Fruit fly (Drosophila melanogaster): ENCODE measurements around the gene Fit1.

Gene Fit1

DNA sequence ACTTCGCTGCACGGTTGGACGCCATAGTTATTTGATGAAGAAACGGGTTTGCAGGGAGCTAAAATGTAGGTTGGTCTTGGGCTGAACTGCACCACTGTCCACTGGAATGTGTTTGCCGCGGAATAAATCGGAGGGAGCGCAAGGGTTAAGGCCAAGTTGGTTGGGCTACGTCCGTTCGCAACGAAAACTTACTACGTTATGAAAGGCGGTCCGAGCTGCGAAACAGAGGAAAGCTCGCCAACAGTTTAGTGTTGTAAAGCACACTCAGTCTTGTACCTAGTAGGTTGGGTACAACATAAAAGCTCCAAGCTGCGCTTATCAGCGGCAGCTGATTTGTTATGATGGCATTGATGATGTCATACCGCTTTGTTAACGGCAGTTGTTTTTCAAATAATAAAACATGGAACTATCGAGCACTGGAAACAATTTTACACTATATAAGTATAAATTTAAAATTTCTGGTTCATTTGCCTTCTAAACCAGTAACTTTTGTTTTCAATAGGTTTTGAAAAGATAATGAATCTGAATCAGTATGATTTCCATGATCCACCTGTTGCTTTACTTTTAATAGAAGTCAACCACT lies 18.9 kb downstream of the Fit1 start, which contains the start of gene Chd64 (continued):
- peak; percentile 76 for TF ChIP-seq vvl (GFP tag; IDR thresholded peaks at IDR 0.05)
- no peak for TF ChIP-seq CG1832 (GFP tag; optimal IDR thresholded peaks at IDR 0.05)
- no peak for TF ChIP-seq CG2116 (GFP tag; optimal IDR thresholded peaks at IDR 0.05)
- TF ChIP-seq PHDP (tag; optimal IDR thresholded peaks at IDR 0.05): peak; percentile 53
- TF ChIP-seq az2 (GFP tag; optimal IDR thresholded peaks at IDR 0.05): peak; percentile 37
- peak; percentile 46 for TF ChIP-seq CG12744 (GFP tag; optimal IDR thresholded peaks at IDR 0.05)
- no peak for TF ChIP-seq Kr (GFP tag; optimal IDR thresholded peaks at IDR 0.05)
- TF ChIP-seq insv (GFP tag; optimal IDR thresholded peaks at IDR 0.05): no peak
- TF ChIP-seq CG5245 (GFP tag; optimal IDR thresholded peaks at IDR 0.05): no peak
- no peak for TF ChIP-seq CG8089 (GFP tag; optimal IDR thresholded peaks at IDR 0.05)
- no peak for TF ChIP-seq CG8944 (GFP tag; optimal IDR thresholded peaks at IDR 0.05)
- no peak for TF ChIP-seq wdn (GFP tag; IDR thresholded peaks at IDR 0.05)
- TF ChIP-seq Nf-YC (tag; optimal IDR thresholded peaks at IDR 0.05): peak; percentile 48
- peak; percentile 3 for TF ChIP-seq kah (GFP tag; optimal IDR thresholded peaks at IDR 0.05)
- TF ChIP-seq CG3847 (GFP tag; IDR thresholded peaks at IDR 0.05): peak; percentile 22; the same call in 1 of the 2 replicates
- TF ChIP-seq Dek (tag; optimal IDR thresholded peaks at IDR 0.05): peak; percentile 30
- peak; percentile 81 for TF ChIP-seq exex (tag; optimal IDR thresholded peaks at IDR 0.05)
- TF ChIP-seq Nf-YB (GFP tag; optimal IDR thresholded peaks at IDR 0.05): peak; percentile 42
- peak; percentile 71 for TF ChIP-seq mirr (GFP tag; optimal IDR thresholded peaks at IDR 0.05)
- peak; percentile 8 for TF ChIP-seq ash1 (GFP tag; optimal IDR thresholded peaks at IDR 0.05)
- no peak for TF ChIP-seq cg (GFP tag; optimal IDR thresholded peaks at IDR 0.05)
- no peak for TF ChIP-seq CG30431 (GFP tag; optimal IDR thresholded peaks at IDR 0.05)
- TF ChIP-seq CG17912 (GFP tag; optimal IDR thresholded peaks at IDR 0.05): peak; percentile 17
- peak; percentile 74 for TF ChIP-seq CG15514 (GFP tag; optimal IDR thresholded peaks at IDR 0.05)
- TF ChIP-seq CG11398 (GFP tag; optimal IDR thresholded peaks at IDR 0.05): no peak
- TF ChIP-seq shn (GFP tag; optimal IDR thresholded peaks at IDR 0.05): no peak
- TF ChIP-seq Sox100B (GFP tag; optimal IDR thresholded peaks at IDR 0.05): no peak
- no peak for TF ChIP-seq CG16863 (GFP tag; optimal IDR thresholded peaks at IDR 0.05)
- no peak for TF ChIP-seq dmrt11E (tag; optimal IDR thresholded peaks at IDR 0.05)
- no peak for TF ChIP-seq HmgD (GFP tag; optimal IDR thresholded peaks at IDR 0.05)
- no peak for TF ChIP-seq Spps (tag; optimal IDR thresholded peaks at IDR 0.05)
- TF ChIP-seq Gug (GFP tag; IDR thresholded peaks at IDR 0.05): no peak
- TF ChIP-seq Adf1 (GFP tag; IDR thresholded peaks at IDR 0.05): peak; percentile 50; the same call in 1 of the 2 replicates
- TF ChIP-seq CG9437 (GFP tag; optimal IDR thresholded peaks at IDR 0.05): peak; percentile 91
- 0 out of 3 replicates have a peak, but pooled peaks have one; percentile 36 for TF ChIP-seq HLH4C (GFP tag; IDR thresholded peaks at IDR 0.05; ENCODE audit: partially characterized antibody)
- TF ChIP-seq CG4854 (GFP tag; optimal IDR thresholded peaks at IDR 0.05): no peak
- TF ChIP-seq CG7786 (GFP tag; optimal IDR thresholded peaks at IDR 0.05): no peak
- no peak for TF ChIP-seq Scr (GFP tag; IDR thresholded peaks at IDR 0.05; ENCODE audit: partially characterized antibody)
- TF ChIP-seq odd (GFP tag; optimal IDR thresholded peaks at IDR 0.05): no peak
- 0 out of 2 replicates have a peak, but pooled peaks have one; percentile 53 for TF ChIP-seq CG16779 (GFP tag; IDR thresholded peaks at IDR 0.05)
- peak in 1 of 2 experiments; percentile 64 for TF ChIP-seq Hr78 (GFP tag; optimal IDR thresholded peaks at IDR 0.05)
